Worm (Caenorhabditis elegans) whole organism, L2 larva: Measurements from ENCODE around the gene F31D5.6.
"Not testable (repeated sequence)": the region's sequence is repeated elsewhere in the genome, so short reads cannot be mapped to it uniquely, and the experiment has no call there.

Experiments
- ama-1 ChIP-seq: fragments of 150-350 bp; optimal IDR thresholded peaks from 2 replicates; lab custom pipeline; 2018; ENCODE audit warnings: inconsistent platforms
- elt-3 ChIP-seq: sonication (generic microtip); optimal IDR thresholded peaks from 2 replicates; lab custom pipeline; 2017; ENCODE audit warnings: missing biosample characterization, missing genetic modification characterization
- fos-1 ChIP-seq: fragments of 150-350 bp; optimal IDR thresholded peaks from 2 replicates; lab custom pipeline; 2014; ENCODE audit warnings: missing biosample characterization, missing genetic modification characterization
- lsy-2 ChIP-seq, 2 experiments: fragments of 150-350 bp in 1 of 2; sonication (generic microtip) in 1 of 2; optimal IDR thresholded peaks; 2 replicates each; lab custom pipeline; 2014 to 2017; ENCODE audit warnings: missing biosample characterization in 2 of 2, missing genetic modification characterization in 2 of 2
- mdl-1 ChIP-seq, 2 experiments: fragments of 150-350 bp in 1 of 2; sonication (generic microtip) in 1 of 2; optimal IDR thresholded peaks; 2 replicates each; lab custom pipeline; 2017; ENCODE audit warnings: missing biosample characterization in 2 of 2, missing genetic modification characterization in 2 of 2
- nhr-10 ChIP-seq: sonication (generic microtip); optimal IDR thresholded peaks from 2 replicates; lab custom pipeline; 2017; ENCODE audit warnings: missing biosample characterization, missing genetic modification characterization
- nhr-12 ChIP-seq: fragments of 150-350 bp; optimal IDR thresholded peaks from 2 replicates; lab custom pipeline; 2014; ENCODE audit warnings: missing biosample characterization, missing genetic modification characterization
- nhr-21 ChIP-seq: fragments of 150-350 bp; optimal IDR thresholded peaks from 2 replicates; lab custom pipeline; 2014; ENCODE audit warnings: missing biosample characterization, missing genetic modification characterization
- nhr-77 ChIP-seq: fragments of 150-350 bp; optimal IDR thresholded peaks from 2 replicates; lab custom pipeline; 2014; ENCODE audit warnings: missing biosample characterization, missing genetic modification characterization
- unc-62 ChIP-seq: fragments of 150-350 bp; optimal IDR thresholded peaks from 2 replicates; lab custom pipeline; 2014; ENCODE audit warnings: missing biosample characterization, missing genetic modification reagents, missing genetic modification characterization

ce11 chrII:4168404-4168803, 41.1 kb upstream of the F31D5.6 start, which contains the start of gene R03H10.4:
- TF ChIP-seq unc-62 (GFP tag; lab: Kevin White, UChicago); fos-1 (tag; lab: Kevin White, UChicago); mdl-1 (tag; optimal IDR thresholded peaks at IDR 0.05; lab: Kevin White, UChicago); lsy-2 (tag; optimal IDR thresholded peaks at IDR 0.05; lab: Kevin White, UChicago); nhr-21 (tag; lab: Kevin White, UChicago); nhr-10 (tag; lab: Kevin White, UChicago); nhr-77; nhr-12 (tag; lab: Kevin White, UChicago); elt-3 (tag; lab: Kevin White, UChicago); ama-1 (lab: Kevin White, UChicago): not testable (repeated sequence)
